Fruit fly (Drosophila melanogaster) whole organism, embryonic: ENCODE measurements around the gene CG13380.

Experiments used
- Abd-B ChIP-seq: fragments of 200-800 bp; sonication (Bioruptor generic); optimal IDR thresholded peaks from 2 replicates; lab custom pipeline; 2018; ENCODE audit warnings: missing biosample characterization, mild to moderate bottlenecking, missing genetic modification characterization, moderate library complexity
- B-H2 ChIP-seq: fragments of 200-800 bp; sonication (Bioruptor generic); optimal IDR thresholded peaks from 2 replicates; lab custom pipeline; 2018; ENCODE audit warnings: missing biosample characterization, mild to moderate bottlenecking, missing genetic modification characterization
- Bdp1 ChIP-seq: fragments of 200-800 bp; sonication (Bioruptor generic); optimal IDR thresholded peaks from 3 replicates; lab custom pipeline; 2016; ENCODE audit warnings: missing biosample characterization, missing genetic modification characterization
- CG10959 ChIP-seq: fragments of 200-800 bp; sonication (Bioruptor generic); IDR thresholded peaks from 2 replicates; pipeline ENCODE4 v1.3.6; 2022; ENCODE audit warnings: missing biosample characterization, missing genetic modification characterization
- CG11560 ChIP-seq: fragments of 200-800 bp; sonication (Bioruptor generic); IDR thresholded peaks from 3 replicates; pipeline ENCODE4 v1.3.6; 2022; ENCODE audit warnings: missing biosample characterization, missing genetic modification characterization
- CG11695 ChIP-seq: fragments of 200-800 bp; sonication (Bioruptor generic); IDR thresholded peaks from 3 replicates; pipeline ENCODE4 v1.3.6; 2022; ENCODE audit warnings: missing biosample characterization, missing genetic modification characterization
- CG11696 ChIP-seq: fragments of 200-800 bp; sonication (Bioruptor generic); IDR thresholded peaks from 2 replicates; pipeline ENCODE4 v1.3.6; 2022; ENCODE audit warnings: missing biosample characterization, missing genetic modification characterization
- CG12236 ChIP-seq: fragments of 200-800 bp; sonication (Bioruptor generic); optimal IDR thresholded peaks from 2 replicates; lab custom pipeline; 2016; ENCODE audit warnings: missing biosample characterization, missing genetic modification characterization
- CG1233 ChIP-seq: fragments of 200-800 bp; sonication (Bioruptor generic); optimal IDR thresholded peaks from 4 replicates; lab custom pipeline; 2018; ENCODE audit warnings: missing biosample characterization, mild to moderate bottlenecking, missing genetic modification characterization
- CG12659 ChIP-seq: fragments of 200-800 bp; sonication (Bioruptor generic); optimal IDR thresholded peaks from 3 replicates; lab custom pipeline; 2017; ENCODE audit warnings: mild to moderate bottlenecking, missing biosample characterization, missing genetic modification reagents, missing genetic modification characterization
- CG17802 ChIP-seq: fragments of 200-800 bp; sonication (Bioruptor generic); optimal IDR thresholded peaks from 2 replicates; lab custom pipeline; 2018; ENCODE audit warnings: missing biosample characterization, mild to moderate bottlenecking, missing genetic modification characterization, moderate library complexity
- CG18262 ChIP-seq: fragments of 200-800 bp; optimal IDR thresholded peaks from 3 replicates; lab custom pipeline; 2019; ENCODE audit warnings: missing biosample characterization, mild to moderate bottlenecking, missing genetic modification characterization, moderate library complexity
- CG2116 ChIP-seq: fragments of 200-800 bp; sonication (Bioruptor generic); optimal IDR thresholded peaks from 3 replicates; lab custom pipeline; 2018; ENCODE audit warnings: missing biosample characterization, mild to moderate bottlenecking, missing genetic modification characterization
- CG31365 ChIP-seq: fragments of 200-800 bp; sonication (Bioruptor generic); optimal IDR thresholded peaks from 2 replicates; lab custom pipeline; 2018; ENCODE audit warnings: missing biosample characterization, mild to moderate bottlenecking, missing genetic modification characterization
- CG4360 ChIP-seq: fragments of 200-800 bp; sonication (Bioruptor generic); IDR thresholded peaks from 2 replicates; pipeline ENCODE4 v1.3.6; 2022; ENCODE audit warnings: missing biosample characterization, missing genetic modification characterization
- CG8290 ChIP-seq, 3 experiments: fragments of 200-800 bp; sonication (Bioruptor generic); optimal IDR thresholded peaks; 2 replicates each; lab custom pipeline; 2016 to 2019; ENCODE audit warnings: missing biosample characterization in 3 of 3, missing genetic modification characterization in 3 of 3, mild to moderate bottlenecking in 2 of 3, moderate library complexity in 1 of 3
- Dek ChIP-seq: fragments of 200-800 bp; sonication (Bioruptor generic); optimal IDR thresholded peaks from 3 replicates; lab custom pipeline; 2019; ENCODE audit warnings: missing biosample characterization, mild to moderate bottlenecking, missing genetic modification characterization, moderate library complexity
- Dll ChIP-seq: fragments of 200-800 bp; sonication (Bioruptor generic); IDR thresholded peaks from 4 replicates; pipeline ENCODE4 v1.3.6; 2022; ENCODE audit warnings: missing biosample characterization, missing genetic modification characterization; ENCODE audit not compliant: partially characterized antibody
- Hey ChIP-seq: fragments of 200-800 bp; sonication (Bioruptor generic); optimal IDR thresholded peaks from 3 replicates; lab custom pipeline; 2018; ENCODE audit warnings: missing biosample characterization, mild to moderate bottlenecking, missing genetic modification characterization
- Hmr ChIP-seq: fragments of 200-800 bp; sonication (Bioruptor generic); optimal IDR thresholded peaks from 3 replicates; lab custom pipeline; 2017; ENCODE audit warnings: mild to moderate bottlenecking, missing biosample characterization, missing genetic modification reagents, missing genetic modification characterization
- Sin3A ChIP-seq: fragments of >200 bp; optimal IDR thresholded peaks from 2 replicates; lab custom pipeline; 2018
- TFAM ChIP-seq: fragments of 200-800 bp; sonication (Bioruptor generic); optimal IDR thresholded peaks from 2 replicates; lab custom pipeline; 2017; ENCODE audit warnings: missing biosample characterization, missing genetic modification characterization, inconsistent platforms
- ab ChIP-seq: fragments of 200-800 bp; sonication (Bioruptor generic); optimal IDR thresholded peaks from 2 replicates; lab custom pipeline; 2016; ENCODE audit warnings: missing biosample characterization, missing genetic modification characterization
- ara ChIP-seq: fragments of 200-800 bp; sonication (Bioruptor generic); IDR thresholded peaks from 2 replicates; pipeline ENCODE4 v1.3.6; 2022; ENCODE audit warnings: missing biosample characterization, missing genetic modification characterization
- az2 ChIP-seq: fragments of 200-800 bp; sonication (Bioruptor generic); optimal IDR thresholded peaks from 3 replicates; lab custom pipeline; 2016; ENCODE audit warnings: missing biosample characterization, missing genetic modification characterization
- bab2 ChIP-seq: fragments of 200-800 bp; sonication (Bioruptor generic); optimal IDR thresholded peaks from 2 replicates; lab custom pipeline; 2016; ENCODE audit warnings: missing biosample characterization, missing genetic modification characterization
- cato ChIP-seq: fragments of 200-800 bp; sonication (Bioruptor generic); optimal IDR thresholded peaks from 2 replicates; lab custom pipeline; 2016; ENCODE audit warnings: missing biosample characterization, missing genetic modification characterization, borderline replicate concordance
- caup ChIP-seq: fragments of 200-800 bp; sonication (Bioruptor generic); optimal IDR thresholded peaks from 3 replicates; lab custom pipeline; 2017; ENCODE audit warnings: missing biosample characterization, mild to moderate bottlenecking, missing genetic modification characterization, moderate library complexity; ENCODE audit not compliant: severe bottlenecking
- chif ChIP-seq, 2 experiments: fragments of 200-800 bp; sonication (Bioruptor generic); optimal IDR thresholded peaks; 3 replicates each; lab custom pipeline; 2016; ENCODE audit warnings: missing biosample characterization in 2 of 2, missing genetic modification characterization in 2 of 2
- crol ChIP-seq: fragments of 200-800 bp; sonication (Bioruptor generic); IDR thresholded peaks from 2 replicates; pipeline ENCODE4 v1.3.6; 2022; ENCODE audit warnings: missing biosample characterization, missing genetic modification characterization
- dpn ChIP-seq, 2 experiments: fragments of 200-800 bp; sonication (Bioruptor generic); optimal IDR thresholded peaks; 3 replicates each; lab custom pipeline; 2016; ENCODE audit warnings: missing biosample characterization in 2 of 2, missing genetic modification characterization in 2 of 2
- esg ChIP-seq: fragments of 200-800 bp; sonication (Bioruptor generic); conservative IDR thresholded peaks from 2 replicates; pipeline ENCODE4 v1.3.6; 2022; ENCODE audit warnings: missing biosample characterization, missing genetic modification characterization
- ftz-f1 ChIP-seq: fragments of 200-800 bp; sonication (Bioruptor generic); optimal IDR thresholded peaks from 2 replicates; lab custom pipeline; 2016; ENCODE audit warnings: missing biosample characterization, missing genetic modification characterization
- fu2 ChIP-seq: fragments of 200-800 bp; sonication (Bioruptor generic); optimal IDR thresholded peaks from 2 replicates; lab custom pipeline; 2016; ENCODE audit warnings: missing biosample characterization, missing genetic modification characterization
- hbn ChIP-seq: fragments of 200-800 bp; sonication (Bioruptor generic); IDR thresholded peaks from 2 replicates; pipeline ENCODE4 v1.3.6; 2022; ENCODE audit warnings: missing biosample characterization, missing genetic modification characterization; ENCODE audit not compliant: partially characterized antibody
- her ChIP-seq: fragments of 200-800 bp; sonication (Bioruptor generic); optimal IDR thresholded peaks from 2 replicates; lab custom pipeline; 2016; ENCODE audit warnings: missing biosample characterization, missing genetic modification characterization
- org-1 ChIP-seq: fragments of 200-800 bp; sonication (Bioruptor generic); optimal IDR thresholded peaks from 2 replicates; lab custom pipeline; 2017; ENCODE audit warnings: missing biosample characterization, missing genetic modification characterization
- pb ChIP-seq: fragments of 200-800 bp; sonication (Bioruptor generic); optimal IDR thresholded peaks from 3 replicates; lab custom pipeline; 2016; ENCODE audit warnings: missing biosample characterization, missing genetic modification characterization
- pfk ChIP-seq: fragments of 200-800 bp; sonication (Bioruptor generic); optimal IDR thresholded peaks from 2 replicates; lab custom pipeline; 2018; ENCODE audit warnings: missing biosample characterization, mild to moderate bottlenecking, missing genetic modification characterization, moderate library complexity
- pnt ChIP-seq: fragments of 200-800 bp; sonication (Bioruptor generic); optimal IDR thresholded peaks from 3 replicates; lab custom pipeline; 2016; ENCODE audit warnings: missing biosample characterization, missing genetic modification characterization
- prd ChIP-seq, 3 experiments: fragments of >200 bp in 2 of 3; fragments of 200-800 bp in 1 of 3; sonication (Bioruptor generic) in 1 of 3; optimal IDR thresholded peaks in 2 of 3; IDR thresholded peaks in 1 of 3; 2 replicates in 2 of 3; 3 replicates in 1 of 3; pipeline versions ENCODE4 v1.3.6 to Lab custom; 2017 to 2022; ENCODE audit warnings: missing biosample characterization in 1 of 3, missing genetic modification characterization in 1 of 3
- repo ChIP-seq: fragments of 200-800 bp; sonication (Bioruptor generic); optimal IDR thresholded peaks from 2 replicates; lab custom pipeline; 2016; ENCODE audit warnings: missing biosample characterization, missing genetic modification characterization
- rib ChIP-seq: fragments of 200-800 bp; sonication (Bioruptor generic); IDR thresholded peaks from 2 replicates; pipeline ENCODE4 v1.3.6; 2022; ENCODE audit warnings: missing biosample characterization, missing genetic modification characterization
- salm ChIP-seq: fragments of 200-800 bp; sonication (Bioruptor generic); optimal IDR thresholded peaks from 2 replicates; lab custom pipeline; 2018; ENCODE audit warnings: missing biosample characterization, mild to moderate bottlenecking, missing genetic modification characterization
- schlank ChIP-seq: fragments of 200-800 bp; sonication (Bioruptor generic); optimal IDR thresholded peaks from 2 replicates; lab custom pipeline; 2018; ENCODE audit warnings: missing biosample characterization, mild to moderate bottlenecking, missing genetic modification characterization
- scrt ChIP-seq: fragments of 200-800 bp; sonication (Bioruptor generic); optimal IDR thresholded peaks from 2 replicates; lab custom pipeline; 2018; ENCODE audit warnings: missing biosample characterization, mild to moderate bottlenecking, missing genetic modification characterization, moderate library complexity
- slou ChIP-seq: fragments of 200-800 bp; sonication (Bioruptor generic); optimal IDR thresholded peaks from 3 replicates; lab custom pipeline; 2016; ENCODE audit warnings: missing biosample characterization, missing genetic modification characterization
- usp ChIP-seq: fragments of >200 bp; optimal IDR thresholded peaks from 2 replicates; lab custom pipeline; 2017; ENCODE audit warnings: missing biosample characterization, missing genetic modification characterization

CG13380 gene

DNA sequence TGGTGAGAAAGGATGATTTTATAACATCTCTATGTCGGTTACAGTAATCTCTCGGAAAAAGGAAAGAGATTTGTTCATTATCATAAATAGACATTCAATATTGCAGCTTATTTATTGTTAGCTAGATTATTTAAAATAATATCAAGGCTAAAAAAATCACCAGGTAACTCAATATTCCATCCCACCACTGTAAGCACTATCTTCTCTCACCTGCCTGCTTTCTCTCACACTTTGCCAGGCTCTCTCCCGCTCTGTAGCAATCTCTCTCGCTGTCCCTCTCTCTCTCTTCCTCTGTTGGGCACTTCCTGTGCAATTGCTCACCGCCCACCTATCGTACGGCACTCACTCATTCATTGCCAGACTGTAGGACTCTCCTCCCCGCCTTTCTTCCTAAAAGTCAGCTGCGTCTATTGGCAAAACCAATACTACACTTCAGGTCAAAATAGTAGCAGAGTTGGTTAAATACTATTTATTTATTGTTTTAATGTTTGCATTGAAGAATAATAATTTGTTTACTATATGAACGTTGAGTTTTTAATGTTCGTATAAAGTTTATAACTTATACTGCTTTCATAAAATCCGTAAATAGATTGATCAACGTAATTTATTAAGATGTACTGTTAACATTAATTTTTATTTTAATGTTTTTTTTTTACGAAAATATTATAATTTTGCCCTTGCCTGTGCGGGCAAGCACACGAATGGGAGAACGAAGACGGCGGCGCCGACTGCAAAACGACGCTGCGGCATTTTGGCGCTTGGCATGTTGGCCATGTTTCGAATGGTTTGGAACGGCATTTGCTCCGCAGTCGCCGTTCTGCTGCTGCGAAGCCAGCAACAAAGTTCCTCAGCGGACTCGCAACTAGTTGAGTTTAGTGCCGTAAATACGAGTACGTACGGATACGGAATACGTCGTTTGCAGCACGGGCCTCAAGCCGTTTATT, 23.1 kb upstream of the CG13380 start (continued):
- TF ChIP-seq CG11696 (GFP tag; lab: Robert Waterston, UW) (peak; percentile 91), Dek (tag; lab: Kevin White, UChicago) (peak; percentile 90), ab (peak; percentile 94), cato (peak; percentile 74), salm (peak; percentile 88), ara (GFP tag; lab: Robert Waterston, UW) (peak; percentile 95), CG11560 (tag; lab: Robert Waterston, UW) (peak; percentile 92), esg (peak; percentile 95), CG18262 (tag; lab: Kevin White, UChicago) (peak; percentile 71), repo (peak; percentile 91), CG8290 (GFP tag; optimal IDR thresholded peaks at IDR 0.05; lab: Kevin White, UChicago) (peak; percentile 4), CG8290 (tag; optimal IDR thresholded peaks at IDR 0.05; lab: Kevin White, UChicago) (peak; percentile 59 to 99), pnt (GFP tag; lab: Kevin White, UChicago) (peak; percentile 75), CG12236 (peak; percentile 72), Sin3A (lab: Kevin White, UChicago) (no peak), usp (GFP tag; lab: Kevin White, UChicago) (no peak), pfk (GFP tag; lab: Kevin White, UChicago) (no peak), TFAM (GFP tag; lab: Kevin White, UChicago) (peak; percentile 53), scrt (peak; percentile 82), rib (GFP tag; lab: Robert Waterston, UW) (peak; percentile 98), pb (GFP tag; lab: Kevin White, UChicago) (peak; percentile 80), caup (GFP tag; lab: Kevin White, UChicago) (peak; percentile 94), CG31365 (peak; percentile 80), ftz-f1 (GFP tag; lab: Kevin White, UChicago) (no peak), CG2116 (GFP tag; lab: Kevin White, UChicago) (peak; percentile 57), CG17802 (tag; lab: Kevin White, UChicago) (peak; percentile 45), her (GFP tag; lab: Kevin White, UChicago) (peak; percentile 78), bab2 (GFP tag; lab: Kevin White, UChicago) (peak; percentile 95), Bdp1 (peak; percentile 77), CG12659 (GFP tag; lab: Kevin White, UChicago) (peak; percentile 93), dpn (GFP tag; optimal IDR thresholded peaks at IDR 0.05; lab: Kevin White, UChicago) (peak; percentile 92 to 97), org-1 (GFP tag; lab: Kevin White, UChicago) (peak; percentile 87), CG11695 (GFP tag; lab: Robert Waterston, UW) (peak; percentile 96), fu2 (peak; percentile 95), CG4360 (peak; percentile 74), prd (optimal IDR thresholded peaks at IDR 0.05; lab: Kevin White, UChicago) (no peak), prd (GFP tag; IDR thresholded peaks at IDR 0.05; lab: Robert Waterston, UW) (peak; percentile 98), Hey (peak; percentile 74), schlank (tag; lab: Kevin White, UChicago) (peak; percentile 48), crol (GFP tag; lab: Robert Waterston, UW) (peak; percentile 72; the same call in 1 of the 2 replicates), CG1233 (GFP tag; lab: Kevin White, UChicago) (peak; percentile 77), CG10959 (GFP tag; lab: Robert Waterston, UW) (peak; percentile 91), Dll (GFP tag; lab: Robert Waterston, UW) (no peak), slou (GFP tag; lab: Kevin White, UChicago) (peak; percentile 87), chif (GFP tag; optimal IDR thresholded peaks at IDR 0.05; lab: Kevin White, UChicago) (peak; percentile 91 to 94), B-H2 (GFP tag; lab: Kevin White, UChicago) (peak; percentile 98), Hmr (GFP tag; lab: Kevin White, UChicago) (peak; percentile 94), az2 (peak; percentile 90), hbn (GFP tag; lab: Robert Waterston, UW) (no peak), Abd-B (GFP tag; lab: Kevin White, UChicago) (peak; percentile 81)
